Worm (Caenorhabditis elegans) whole organism, L1 larva: ENCODE measurements around the gene cal-5.

ENCODE experiments used
- C04F5.9 ChIP-seq: sonication (generic microtip); optimal IDR thresholded peaks from 2 replicates; lab custom pipeline; 2016; ENCODE audit warnings: missing genetic modification characterization, missing compliant biosample characterization
- alr-1 ChIP-seq: fragments of 200-800 bp; sonication (Bioruptor generic); optimal IDR thresholded peaks from 2 replicates; lab custom pipeline; 2018; ENCODE audit warnings: borderline replicate concordance, mild to moderate bottlenecking, missing genetic modification characterization, missing compliant biosample characterization
- ama-1 ChIP-seq: fragments of 150-350 bp; optimal IDR thresholded peaks from 2 replicates; lab custom pipeline; 2014
- blmp-1 ChIP-seq: fragments of 150-350 bp; optimal IDR thresholded peaks from 2 replicates; lab custom pipeline; 2014; ENCODE audit warnings: missing biosample characterization, missing genetic modification characterization
- ceh-63 ChIP-seq: fragments of 200-800 bp; sonication (Bioruptor generic); optimal IDR thresholded peaks from 2 replicates; lab custom pipeline; 2018; ENCODE audit warnings: mild to moderate bottlenecking, missing genetic modification characterization, missing compliant biosample characterization
- ceh-8 ChIP-seq: fragments of 200-800 bp; sonication (Bioruptor generic); optimal IDR thresholded peaks from 2 replicates; lab custom pipeline; 2018; ENCODE audit warnings: mild to moderate bottlenecking, missing genetic modification characterization, moderate library complexity, missing compliant biosample characterization
- ceh-82 ChIP-seq, 3 experiments: fragments of 150-350 bp in 1 of 3; sonication (generic microtip) in 2 of 3; optimal IDR thresholded peaks; 2 replicates each; lab custom pipeline; 2014 to 2017; ENCODE audit warnings: missing biosample characterization in 3 of 3, missing genetic modification characterization in 3 of 3
- efl-1 ChIP-seq, 4 experiments: fragments of 150-350 bp; optimal IDR thresholded peaks in 3 of 4; peaks in 1 of 4; 1 replicate in 1 of 4; 2 replicates in 3 of 4; lab custom pipeline; 2014; ENCODE audit warnings: missing biosample characterization in 2 of 4, missing genetic modification characterization in 2 of 4, missing genetic modification reagents in 2 of 4
- egl-27 ChIP-seq, 2 experiments: fragments of 150-350 bp in 1 of 2; sonication (generic microtip); optimal IDR thresholded peaks; 3 replicates each; lab custom pipeline; 2017 to 2018; ENCODE audit warnings: missing biosample characterization in 2 of 2, missing genetic modification characterization in 2 of 2, missing genetic modification reagents in 2 of 2
- ets-5 ChIP-seq: fragments of 200-800 bp; sonication (Bioruptor generic); IDR thresholded peaks from 2 replicates; pipeline ENCODE4 v1.3.6; 2022; ENCODE audit warnings: missing genetic modification characterization, missing compliant biosample characterization
- fkh-10 ChIP-seq: sonication (generic microtip); optimal IDR thresholded peaks from 2 replicates; lab custom pipeline; 2017; ENCODE audit warnings: missing biosample characterization, missing genetic modification reagents, missing genetic modification characterization
- fkh-4 ChIP-seq: sonication (generic microtip); optimal IDR thresholded peaks from 2 replicates; lab custom pipeline; 2016; ENCODE audit warnings: missing compliant biosample characterization, missing genetic modification characterization, borderline replicate concordance
- grh-1 ChIP-seq: fragments of 200-800 bp; sonication (Bioruptor generic); IDR thresholded peaks from 2 replicates; pipeline ENCODE4 v1.3.6; 2022; ENCODE audit warnings: missing genetic modification reagents, missing genetic modification characterization, missing compliant biosample characterization
- hlh-17 ChIP-seq: fragments of 200-800 bp; sonication (Bioruptor generic); optimal IDR thresholded peaks from 2 replicates; lab custom pipeline; 2018; ENCODE audit warnings: missing genetic modification characterization, mild to moderate bottlenecking, missing compliant biosample characterization, moderate library complexity, borderline replicate concordance
- irx-1 ChIP-seq: sonication (generic microtip); optimal IDR thresholded peaks from 2 replicates; lab custom pipeline; 2016; ENCODE audit warnings: missing genetic modification characterization, missing compliant biosample characterization
- isw-1 ChIP-seq: fragments of 200-800 bp; sonication (Bioruptor generic); IDR thresholded peaks from 2 replicates; pipeline ENCODE4 v1.3.6; 2022; ENCODE audit warnings: missing genetic modification characterization, missing compliant biosample characterization
- lin-13 ChIP-seq: fragments of 150-350 bp; optimal IDR thresholded peaks from 2 replicates; lab custom pipeline; 2014; ENCODE audit warnings: missing biosample characterization, missing genetic modification reagents, missing genetic modification characterization
- lin-14 ChIP-seq: fragments of 200-800 bp; sonication (Bioruptor generic); optimal IDR thresholded peaks from 2 replicates; lab custom pipeline; 2018; ENCODE audit warnings: mild to moderate bottlenecking, missing genetic modification characterization, moderate library complexity, missing compliant biosample characterization
- lin-15B ChIP-seq: fragments of 150-350 bp; sonication (generic microtip); optimal IDR thresholded peaks from 3 replicates; lab custom pipeline; 2014; ENCODE audit warnings: missing biosample characterization, missing genetic modification characterization
- lsy-2 ChIP-seq, 2 experiments: fragments of 150-350 bp; optimal IDR thresholded peaks; 2 replicates each; lab custom pipeline; 2014; ENCODE audit warnings: missing biosample characterization in 2 of 2, missing genetic modification characterization in 2 of 2
- mef-2 ChIP-seq: fragments of 150-350 bp; optimal IDR thresholded peaks from 2 replicates; lab custom pipeline; 2014; ENCODE audit warnings: missing biosample characterization, missing genetic modification characterization
- mep-1 ChIP-seq: fragments of 150-350 bp; optimal IDR thresholded peaks from 2 replicates; lab custom pipeline; 2014; ENCODE audit warnings: missing biosample characterization, missing genetic modification characterization
- nhr-11 ChIP-seq: fragments of 150-350 bp; optimal IDR thresholded peaks from 2 replicates; lab custom pipeline; 2014; ENCODE audit warnings: missing biosample characterization, missing genetic modification characterization
- nhr-12 ChIP-seq: sonication (generic microtip); optimal IDR thresholded peaks from 2 replicates; lab custom pipeline; 2017; ENCODE audit warnings: missing biosample characterization, missing genetic modification characterization
- nhr-20 ChIP-seq: sonication (generic microtip); optimal IDR thresholded peaks from 2 replicates; lab custom pipeline; 2016; ENCODE audit warnings: mild to moderate bottlenecking, missing genetic modification characterization, missing compliant biosample characterization
- nhr-237 ChIP-seq: fragments of 150-350 bp; optimal IDR thresholded peaks from 2 replicates; lab custom pipeline; 2014; ENCODE audit warnings: missing biosample characterization, missing genetic modification characterization
- nhr-47 ChIP-seq: sonication (generic microtip); optimal IDR thresholded peaks from 2 replicates; lab custom pipeline; 2016; ENCODE audit warnings: mild to moderate bottlenecking, missing genetic modification characterization, moderate library complexity, missing compliant biosample characterization
- nhr-85 ChIP-seq: sonication (generic microtip); peaks from one replicate; lab custom pipeline; 2016; ENCODE audit warnings: missing genetic modification characterization, inconsistent platforms, missing compliant biosample characterization
- pag-3 ChIP-seq: sonication (generic microtip); optimal IDR thresholded peaks from 2 replicates; lab custom pipeline; 2017; ENCODE audit warnings: missing genetic modification characterization, mild to moderate bottlenecking, missing compliant biosample characterization, antibody characterized with exemption, borderline replicate concordance; ENCODE audit not compliant: insufficient read depth
- skn-1 ChIP-seq: fragments of 150-350 bp; optimal IDR thresholded peaks from 2 replicates; lab custom pipeline; 2014; ENCODE audit warnings: missing biosample characterization, missing genetic modification characterization
- snu-23 ChIP-seq: sonication (generic microtip); optimal IDR thresholded peaks from 2 replicates; lab custom pipeline; 2016; ENCODE audit warnings: missing genetic modification characterization, missing compliant biosample characterization
- sptf-1 ChIP-seq: fragments of 150-350 bp; optimal IDR thresholded peaks from 2 replicates; lab custom pipeline; 2014; ENCODE audit warnings: missing biosample characterization, missing genetic modification characterization
- tbx-2 ChIP-seq: sonication (generic microtip); optimal IDR thresholded peaks from 2 replicates; lab custom pipeline; 2016; ENCODE audit warnings: missing genetic modification characterization, missing compliant biosample characterization
- tlp-1 ChIP-seq: fragments of 150-350 bp; optimal IDR thresholded peaks from 2 replicates; lab custom pipeline; 2014; ENCODE audit warnings: missing biosample characterization, missing genetic modification characterization
- unc-130 ChIP-seq: fragments of 150-350 bp; optimal IDR thresholded peaks from 2 replicates; lab custom pipeline; 2017; ENCODE audit warnings: missing biosample characterization, missing genetic modification characterization, inconsistent platforms
- unc-30 ChIP-seq: sonication (generic microtip); optimal IDR thresholded peaks from 2 replicates; lab custom pipeline; 2017; ENCODE audit warnings: missing biosample characterization, missing genetic modification characterization
- unc-62 ChIP-seq: fragments of 150-350 bp; optimal IDR thresholded peaks from 2 replicates; lab custom pipeline; 2014; ENCODE audit warnings: missing biosample characterization, missing genetic modification reagents, missing genetic modification characterization
- vab-15 ChIP-seq: sonication (generic microtip); optimal IDR thresholded peaks from 2 replicates; lab custom pipeline; 2017; ENCODE audit warnings: missing genotype, mild to moderate bottlenecking, missing genetic modification characterization, missing compliant biosample characterization
- xbp-1 ChIP-seq: sonication (generic microtip); optimal IDR thresholded peaks from 2 replicates; lab custom pipeline; 2016; ENCODE audit warnings: missing genetic modification characterization, missing compliant biosample characterization
- zag-1 ChIP-seq: fragments of 150-350 bp; optimal IDR thresholded peaks from 2 replicates; lab custom pipeline; 2014; ENCODE audit warnings: missing biosample characterization, missing genetic modification characterization
- zip-4 ChIP-seq: fragments of 200-800 bp; sonication (Bioruptor generic); optimal IDR thresholded peaks from 2 replicates; lab custom pipeline; 2018; ENCODE audit warnings: mild to moderate bottlenecking, missing genetic modification characterization, moderate library complexity, missing compliant biosample characterization
- ztf-4 ChIP-seq: fragments of 150-350 bp; optimal IDR thresholded peaks from 2 replicates; lab custom pipeline; 2014; ENCODE audit warnings: missing biosample characterization, missing genetic modification characterization

The cal-5 gene

DNA sequence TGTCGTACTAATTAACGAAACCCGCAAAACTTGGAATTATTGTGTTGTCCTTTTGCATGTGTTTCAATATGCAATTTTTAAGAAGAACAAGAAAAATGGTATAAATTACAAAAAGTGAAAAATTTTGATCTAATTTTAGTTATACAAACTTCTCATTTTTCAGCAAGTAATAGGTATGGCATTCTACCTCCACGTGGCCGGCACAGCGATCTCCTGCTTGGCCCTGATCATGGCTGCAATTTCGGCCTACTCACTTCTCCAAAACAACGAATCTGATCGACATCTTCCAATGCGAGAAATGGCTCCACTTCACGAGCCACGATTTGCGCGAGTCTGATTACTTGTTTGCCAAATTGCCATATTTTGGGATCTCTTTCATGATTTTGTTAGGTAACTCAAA, 3.9 kb downstream of the cal-5 start:
- TF ChIP-seq ets-5 (GFP tag; lab: Robert Waterston, UW), result peak; percentile 91; the same call in 1 of the 2 replicates
- TF ChIP-seq nhr-85 (tag; lab: Kevin White, UChicago), result peak; percentile 15
- TF ChIP-seq nhr-11 (tag; lab: Kevin White, UChicago), result no peak

DNA sequence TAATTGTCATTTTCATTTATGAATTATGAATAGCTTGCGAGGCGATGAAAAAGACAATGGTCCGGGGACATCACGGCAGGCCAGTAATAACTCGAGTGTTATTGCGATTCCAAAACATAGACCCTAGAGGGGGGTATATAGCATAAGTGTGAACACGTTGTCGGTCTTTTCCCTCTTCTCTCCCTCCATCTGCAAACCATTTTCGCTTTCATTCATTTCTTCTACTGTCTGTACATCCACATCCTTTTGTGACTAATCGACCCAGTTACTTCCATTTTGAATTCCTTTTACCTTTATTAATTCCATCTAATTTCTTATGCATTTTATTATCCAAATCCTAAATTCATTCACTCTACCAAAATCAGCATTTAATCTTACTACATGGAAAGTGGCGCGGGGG, 6.7 kb downstream of the cal-5 start:
- TF ChIP-seq ama-1 (lab: Kevin White, UChicago), result no peak
- TF ChIP-seq ceh-8 (GFP tag; lab: Kevin White, UChicago), result no peak
- peak; percentile 8 for TF ChIP-seq lin-14
- peak; percentile 85 for TF ChIP-seq blmp-1 (tag; lab: Kevin White, UChicago)

DNA sequence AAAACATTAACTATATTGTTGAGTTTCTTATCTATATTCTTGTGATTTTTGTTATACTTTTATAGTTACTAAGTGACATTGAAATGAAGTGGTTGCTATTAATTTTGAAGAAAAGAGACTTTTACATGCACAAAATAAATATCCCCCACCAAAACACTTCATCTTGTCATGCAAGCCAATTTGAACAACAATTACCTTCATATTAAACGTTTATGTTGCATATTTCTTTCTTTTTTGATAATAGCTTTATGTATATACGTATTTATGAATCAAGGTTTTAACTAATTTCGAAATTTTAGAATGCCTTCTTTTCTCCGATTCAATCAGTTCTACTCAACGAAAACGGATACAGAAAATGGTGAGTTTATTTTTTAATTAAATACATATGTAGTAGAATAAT, 10.0 kb downstream of the cal-5 start, which contains the start of gene clc-7:
clc-7 (plus strand) TSS at position 301 of the 400 bp plus-strand sequence.
- TF ChIP-seq ceh-63 (GFP tag; lab: Kevin White, UChicago) (no peak), tbx-2 (no peak), unc-62 (no peak), mep-1 (tag; lab: Kevin White, UChicago) (no peak), vab-15 (tag; lab: Kevin White, UChicago) (no peak), pag-3 (tag; lab: Kevin White, UChicago) (no peak), xbp-1 (tag; lab: Kevin White, UChicago) (no peak), snu-23 (GFP tag; lab: Kevin White, UChicago) (no peak), alr-1 (tag; lab: Kevin White, UChicago) (no peak), isw-1 (GFP tag; lab: Robert Waterston, UW) (no peak), C04F5.9 (no peak), hlh-17 (GFP tag; lab: Kevin White, UChicago) (no peak)

DNA sequence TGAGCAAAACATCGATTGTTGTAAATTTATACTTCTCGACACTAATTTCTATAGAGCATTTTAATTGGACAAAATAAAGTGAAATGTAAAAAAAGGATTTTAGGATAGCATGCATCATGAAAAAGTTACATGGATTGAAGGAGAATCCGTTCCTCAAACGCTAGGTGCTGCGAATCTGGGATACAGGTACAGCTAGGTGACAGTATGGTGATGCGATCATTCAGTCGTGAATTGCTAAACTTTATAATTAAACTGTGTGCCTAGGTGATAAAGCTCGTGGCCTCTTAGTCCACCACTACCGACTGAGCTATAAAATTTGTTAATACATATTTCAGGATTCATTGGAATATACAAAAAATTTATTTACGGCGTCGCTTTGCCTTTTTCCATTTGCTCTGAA, 11.2 kb downstream of the cal-5 start:
- no peak for TF ChIP-seq lsy-2 (tag; optimal IDR thresholded peaks at IDR 0.05; lab: Kevin White, UChicago)
- no peak for TF ChIP-seq efl-1 (optimal IDR thresholded peaks at IDR 0.05; lab: Kevin White, UChicago)
- TF ChIP-seq efl-1 (GFP tag; optimal IDR thresholded peaks at IDR 0.05 in 1 of 2; lab: Kevin White, UChicago), result peak in 1 of 2 experiments; percentile 79
- no peak for TF ChIP-seq vab-15 (tag; lab: Kevin White, UChicago)

DNA sequence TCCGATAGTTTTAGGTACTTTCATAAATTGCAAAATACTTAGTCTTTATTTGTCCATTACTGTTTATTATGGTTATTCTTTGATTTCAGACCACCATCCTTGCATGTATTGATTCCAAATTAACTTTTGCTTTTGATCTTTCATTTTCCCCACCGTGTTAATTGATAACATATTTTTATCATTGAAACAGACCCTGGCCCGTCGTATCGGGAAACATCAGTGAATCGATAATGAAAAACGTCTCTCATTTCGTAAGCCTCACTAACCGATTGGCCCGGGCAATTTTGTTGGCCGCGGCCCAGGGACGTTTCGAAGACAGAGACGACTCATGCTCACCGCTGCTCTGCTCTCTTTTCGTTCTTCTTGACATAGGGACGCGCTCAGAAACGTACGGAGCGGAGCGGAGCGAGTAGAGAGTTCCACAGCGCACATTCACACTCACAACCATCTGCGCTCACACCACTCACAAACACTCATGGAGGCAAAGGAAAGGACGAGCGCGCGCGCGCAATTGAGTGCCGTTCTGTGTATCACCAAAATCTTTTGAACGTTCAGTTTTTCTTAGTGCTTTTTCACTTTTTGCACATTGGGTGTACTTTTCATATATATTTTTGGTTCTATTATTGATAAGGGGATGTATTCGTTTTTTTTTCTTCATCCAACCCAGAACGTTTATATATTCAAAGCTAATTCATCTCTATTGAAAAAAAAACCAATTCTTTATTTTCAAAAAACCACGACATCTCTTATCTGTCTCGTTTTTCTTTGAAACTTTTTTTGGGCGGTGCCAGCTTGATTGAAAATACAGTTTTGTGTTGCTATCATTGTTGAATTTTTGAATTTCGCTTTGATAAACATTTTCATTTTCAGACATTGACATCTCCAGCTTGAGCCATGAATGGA, 13.8 kb downstream of the cal-5 start, which contains the start of gene C24H10.2:
C24H10.2 (plus strand) TSS at position 853 of the 903 bp plus-strand sequence.
- TF ChIP-seq sptf-1 (tag; lab: Kevin White, UChicago), result no peak
- no peak for TF ChIP-seq lin-13
- no peak for TF ChIP-seq egl-27 (tag; optimal IDR thresholded peaks at IDR 0.05; lab: Kevin White, UChicago)
- TF ChIP-seq nhr-12 (tag; lab: Kevin White, UChicago), result no peak
- TF ChIP-seq tbx-2, result peak; percentile 1
- TF ChIP-seq nhr-237, result no peak
- TF ChIP-seq ceh-8 (GFP tag; lab: Kevin White, UChicago), result no peak
- no peak for TF ChIP-seq irx-1 (tag; lab: Kevin White, UChicago)
- no peak for TF ChIP-seq grh-1 (GFP tag; lab: Robert Waterston, UW)
- TF ChIP-seq nhr-47 (tag; lab: Kevin White, UChicago), result no peak
- TF ChIP-seq ets-5 (GFP tag; lab: Robert Waterston, UW), result no peak
- TF ChIP-seq ztf-4 (tag; lab: Kevin White, UChicago), result no peak
- TF ChIP-seq lin-15B (tag; lab: Kevin White, UChicago), result no peak
- TF ChIP-seq vab-15 (tag; lab: Kevin White, UChicago), result no peak
- TF ChIP-seq unc-130, result no peak
- TF ChIP-seq unc-62, result no peak
- TF ChIP-seq ceh-82 (tag; optimal IDR thresholded peaks at IDR 0.05; lab: Kevin White, UChicago), result peak in 1 of 3 experiments; percentile 42
- TF ChIP-seq fkh-4 (tag; lab: Kevin White, UChicago), result no peak
- TF ChIP-seq tlp-1, result no peak
- TF ChIP-seq zag-1 (tag; lab: Kevin White, UChicago), result no peak
- TF ChIP-seq fkh-10, result peak; percentile 48
- TF ChIP-seq skn-1 (tag; lab: Kevin White, UChicago), result no peak
- TF ChIP-seq mep-1 (tag; lab: Kevin White, UChicago), result no peak
- TF ChIP-seq zip-4 (GFP tag; lab: Kevin White, UChicago), result no peak
- no peak for TF ChIP-seq mef-2 (tag; lab: Kevin White, UChicago)
- no peak for TF ChIP-seq nhr-11 (tag; lab: Kevin White, UChicago)
- no peak for TF ChIP-seq unc-30 (tag; lab: Kevin White, UChicago)
- peak in 1 of 2 experiments; percentile 48 for TF ChIP-seq lsy-2 (tag; optimal IDR thresholded peaks at IDR 0.05; lab: Kevin White, UChicago)
- TF ChIP-seq nhr-20 (tag; lab: Kevin White, UChicago), result peak; percentile 34
